Worm (Caenorhabditis elegans): ENCODE measurements around the gene taf-6.1.

The taf-6.1 gene

DNA sequence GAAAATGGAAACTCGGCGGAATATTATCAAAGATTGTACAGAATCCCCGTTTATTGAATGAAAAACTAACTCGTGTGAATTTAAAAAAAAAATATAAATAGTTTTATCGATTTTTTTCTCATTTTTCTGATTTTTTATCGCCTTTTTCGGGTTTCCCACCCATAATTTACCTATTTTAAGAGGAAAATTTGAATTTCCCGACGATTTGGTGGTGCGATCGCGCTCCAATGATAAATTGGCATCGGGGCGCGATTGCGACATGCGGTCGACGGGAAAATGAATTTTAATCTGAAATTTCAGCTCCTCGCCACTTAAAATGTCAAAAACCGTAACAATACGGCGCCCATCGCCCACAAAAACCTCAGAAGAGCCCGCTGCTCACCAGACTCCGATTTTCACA is at the start of gene taf-6.1:
TSS of gene taf-6.1 (plus strand) at position 301 of the 400 bp plus-strand sequence.
- TF ChIP-seq Y105C5A.15 (GFP tag; IDR thresholded peaks at IDR 0.05), result no peak
- no peak for TF ChIP-seq jun-1 (tag; optimal IDR thresholded peaks at IDR 0.05)
- TF ChIP-seq unc-62 (GFP tag; optimal IDR thresholded peaks at IDR 0.05 in 1 of 2), result peak in 1 of 2 experiments; percentile 18
- no peak for TF ChIP-seq unc-62 (tag; optimal IDR thresholded peaks at IDR 0.05)
- no peak for TF ChIP-seq skn-1 (tag; optimal IDR thresholded peaks at IDR 0.05)
- TF ChIP-seq lin-38 (GFP tag; IDR thresholded peaks at IDR 0.05), result peak; percentile 36

DNA sequence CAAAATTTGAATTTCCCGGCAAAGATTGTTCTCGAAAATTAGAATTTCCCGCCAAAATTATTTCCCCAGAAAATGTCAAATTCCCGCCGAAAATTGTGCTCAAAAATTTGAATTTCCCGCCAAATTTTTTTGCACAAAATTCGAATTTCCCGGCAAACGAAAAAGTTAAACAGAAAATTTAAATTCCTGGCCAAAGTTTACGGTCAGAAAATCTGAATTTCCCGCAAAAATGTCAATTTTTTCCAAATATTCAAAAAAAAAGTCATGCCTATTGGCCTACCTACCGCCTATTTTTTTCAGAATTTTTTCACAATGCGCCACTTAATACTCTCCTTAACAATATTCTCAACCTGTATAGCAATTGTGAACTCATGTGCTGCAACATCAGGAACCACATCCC is 44.9 kb upstream of the taf-6.1 start, which contains the start of gene K02E7.1:
TSS of gene K02E7.1 (plus strand) at position 301 of the 400 bp plus-strand sequence.
- no peak for TF ChIP-seq hif-1 (tag; optimal IDR thresholded peaks at IDR 0.05)
- no peak for TF ChIP-seq ctbp-1 (GFP tag; IDR thresholded peaks at IDR 0.05)
- no peak for TF ChIP-seq cey-2 (tag; optimal IDR thresholded peaks at IDR 0.05; ENCODE audit: borderline replicate concordance, insufficient read depth)
- TF ChIP-seq F37D6.2 (tag; optimal IDR thresholded peaks at IDR 0.05), result no peak
- no peak for TF ChIP-seq zip-2 (tag; optimal IDR thresholded peaks at IDR 0.05)
- no peak for TF ChIP-seq T20F7.1 (GFP tag; optimal IDR thresholded peaks at IDR 0.05)
- no peak for TF ChIP-seq Y105C5A.15 (GFP tag; IDR thresholded peaks at IDR 0.05)
- no peak for TF ChIP-seq nhr-76 (tag; optimal IDR thresholded peaks at IDR 0.05)
- no peak for TF ChIP-seq vab-7 (GFP tag; IDR thresholded peaks at IDR 0.05)
- TF ChIP-seq mdl-1 (tag; optimal IDR thresholded peaks at IDR 0.05), result no peak
- TF ChIP-seq nhr-48 (tag; optimal IDR thresholded peaks at IDR 0.05), result no peak
- no peak for TF ChIP-seq daf-16 (GFP tag; optimal IDR thresholded peaks at IDR 0.05)
- no peak for TF ChIP-seq daf-16 (tag; optimal IDR thresholded peaks at IDR 0.05)
- TF ChIP-seq rbr-2 (tag; optimal IDR thresholded peaks at IDR 0.05), result no peak
- no peak for TF ChIP-seq unc-130 (GFP tag; optimal IDR thresholded peaks at IDR 0.05)
- TF ChIP-seq egl-43 (GFP tag; IDR thresholded peaks at IDR 0.05), result no peak

DNA sequence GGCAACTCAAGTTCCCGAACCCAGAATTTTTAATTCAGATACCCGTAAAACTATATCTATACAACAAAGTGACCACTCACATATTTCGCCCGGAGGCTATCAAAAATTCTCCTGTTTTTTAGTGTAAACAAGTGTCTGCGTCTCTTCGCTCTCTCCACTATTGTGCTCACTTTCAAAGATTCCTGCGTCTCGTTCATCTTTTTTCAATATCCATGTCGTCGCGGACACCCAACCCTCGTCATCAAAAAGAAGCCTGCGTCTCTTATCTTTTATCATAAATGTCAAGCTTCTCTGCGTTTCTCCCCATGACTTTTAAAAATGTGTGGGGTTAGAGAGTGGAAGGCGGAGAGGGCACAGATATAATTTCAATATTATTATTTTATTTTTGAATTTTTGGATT is 42.9 kb upstream of the taf-6.1 start:
- peak; percentile 69 for TF ChIP-seq fkh-10 (GFP tag; optimal IDR thresholded peaks at IDR 0.05)
- TF ChIP-seq lsy-2 (tag; optimal IDR thresholded peaks at IDR 0.05), result peak in 1 of 2 experiments; percentile 57
- TF ChIP-seq aly-2 (tag; optimal IDR thresholded peaks at IDR 0.05), result no peak
- TF ChIP-seq R02D3.7 (tag; optimal IDR thresholded peaks at IDR 0.05), result no peak
- TF ChIP-seq daf-16 (GFP tag; optimal IDR thresholded peaks at IDR 0.05), result peak in 1 of 2 experiments; percentile 74
- TF ChIP-seq daf-16 (tag; optimal IDR thresholded peaks at IDR 0.05), result peak; percentile 17
- no peak for TF ChIP-seq lir-3 (tag; optimal IDR thresholded peaks at IDR 0.05)
- no peak for TF ChIP-seq nhr-25 (tag; optimal IDR thresholded peaks at IDR 0.05; ENCODE audit: borderline replicate concordance, insufficient read depth)
- no peak for TF ChIP-seq ceh-62 (tag; optimal IDR thresholded peaks at IDR 0.05)
- TF ChIP-seq dpl-1 (GFP tag; optimal IDR thresholded peaks at IDR 0.05), result no peak
- no peak for TF ChIP-seq lin-1 (GFP tag; IDR thresholded peaks at IDR 0.05)
- peak; percentile 26 for TF ChIP-seq mep-1 (tag; optimal IDR thresholded peaks at IDR 0.05)
- TF ChIP-seq nhr-11 (tag; optimal IDR thresholded peaks at IDR 0.05), result peak; percentile 66
- TF ChIP-seq ZK546.5 (tag; optimal IDR thresholded peaks at IDR 0.05), result no peak
- peak; percentile 65 for TF ChIP-seq dve-1 (tag; optimal IDR thresholded peaks at IDR 0.05; ENCODE audit: insufficient read depth)
- no peak for TF ChIP-seq arid-1 (GFP tag; conservative IDR thresholded peaks at IDR 0.05)
- no peak for TF ChIP-seq egl-43 (GFP tag; IDR thresholded peaks at IDR 0.05)
- no peak for TF ChIP-seq nhr-42 (GFP tag; IDR thresholded peaks at IDR 0.05)
- TF ChIP-seq ama-1 (optimal IDR thresholded peaks at IDR 0.05), result no peak
- TF ChIP-seq rbr-2 (tag; optimal IDR thresholded peaks at IDR 0.05), result peak; percentile 58
- TF ChIP-seq pha-4 (GFP tag; IDR thresholded peaks at IDR 0.05), result no peak
- TF ChIP-seq pha-4 (tag; optimal IDR thresholded peaks at IDR 0.05), result peak; percentile 25
- TF ChIP-seq hmg-1.1 (GFP tag; IDR thresholded peaks at IDR 0.05), result peak; percentile 41; the same call in 1 of the 2 replicates
- TF ChIP-seq hlh-30 (tag; optimal IDR thresholded peaks at IDR 0.05; ENCODE audit: insufficient read depth), result peak; percentile 59
- no peak for TF ChIP-seq nhr-6 (tag; optimal IDR thresholded peaks at IDR 0.05)
- no peak for TF ChIP-seq nhr-41 (GFP tag; IDR thresholded peaks at IDR 0.05)
- peak; percentile 54 for TF ChIP-seq hlh-11 (tag; optimal IDR thresholded peaks at IDR 0.05)
- no peak for TF ChIP-seq F49E8.2 (tag; optimal IDR thresholded peaks at IDR 0.05; ENCODE audit: borderline replicate concordance)
- TF ChIP-seq mes-2 (tag; optimal IDR thresholded peaks at IDR 0.05; ENCODE audit: poor library complexity, severe bottlenecking), result peak; percentile 31
- TF ChIP-seq unc-62 (GFP tag; optimal IDR thresholded peaks at IDR 0.05 in 1 of 2), result peak in 1 of 2 experiments; percentile 34
- no peak for TF ChIP-seq unc-62 (tag; optimal IDR thresholded peaks at IDR 0.05)
- TF ChIP-seq mdl-1 (tag; optimal IDR thresholded peaks at IDR 0.05), result peak in 1 of 2 experiments; percentile 65
- TF ChIP-seq F37D6.2 (tag; optimal IDR thresholded peaks at IDR 0.05), result peak; percentile 20
- no peak for TF ChIP-seq mxl-2 (GFP tag; conservative IDR thresholded peaks at IDR 0.05)

All from whole organism, L4 larva.